Worm (Caenorhabditis elegans) whole organism, L4 larva: ENCODE results near the gene best-15.

Experiments
- D1046.2 ChIP-seq: fragments of 200-800 bp; sonication (Bioruptor generic); IDR thresholded peaks from 2 replicates; pipeline ENCODE4 v1.3.6; 2022; ENCODE audit warnings: missing genetic modification characterization, missing compliant biosample characterization
- F26F4.8 ChIP-seq: fragments of 200-800 bp; sonication (Bioruptor generic); conservative IDR thresholded peaks from 2 replicates; pipeline ENCODE4 v1.3.6; 2022; ENCODE audit warnings: missing genetic modification characterization, missing compliant biosample characterization
- R02D3.7 ChIP-seq: fragments of 150-350 bp; sonication (generic microtip); optimal IDR thresholded peaks from 3 replicates; lab custom pipeline; 2014; ENCODE audit warnings: missing biosample characterization, missing genetic modification characterization
- T20F7.1 ChIP-seq: fragments of 200-800 bp; sonication (Bioruptor generic); optimal IDR thresholded peaks from 2 replicates; lab custom pipeline; 2018; ENCODE audit warnings: mild to moderate bottlenecking, missing genetic modification characterization, missing compliant biosample characterization
- T26A8.4 ChIP-seq: fragments of 200-800 bp; sonication (Bioruptor generic); IDR thresholded peaks from 2 replicates; pipeline ENCODE4 v1.3.6; 2022; ENCODE audit warnings: missing genetic modification characterization, missing compliant biosample characterization
- Y48G9A.11 ChIP-seq: fragments of 200-800 bp; sonication (Bioruptor generic); IDR thresholded peaks from 2 replicates; pipeline ENCODE4 v1.3.6; 2022; ENCODE audit warnings: missing genetic modification reagents, missing genetic modification characterization, missing compliant biosample characterization
- Y5F2A.4 ChIP-seq: fragments of 200-800 bp; sonication (Bioruptor generic); optimal IDR thresholded peaks from 2 replicates; lab custom pipeline; 2018; ENCODE audit warnings: mild to moderate bottlenecking, missing genetic modification characterization, missing compliant biosample characterization
- Y75B8A.6 ChIP-seq: fragments of 200-800 bp; sonication (Bioruptor generic); IDR thresholded peaks from 2 replicates; pipeline ENCODE4 v1.3.6; 2022; ENCODE audit warnings: missing genetic modification reagents, missing genetic modification characterization, missing compliant biosample characterization
- ZK337.2 ChIP-seq: fragments of 200-800 bp; sonication (Bioruptor generic); IDR thresholded peaks from 2 replicates; pipeline ENCODE4 v1.3.6; 2022; ENCODE audit warnings: missing genetic modification reagents, missing genetic modification characterization, missing compliant biosample characterization
- ama-1 ChIP-seq: fragments of 150-350 bp; optimal IDR thresholded peaks from 2 replicates; lab custom pipeline; 2014; ENCODE audit warnings: inconsistent platforms, mixed read lengths
- arid-1 ChIP-seq: fragments of 200-800 bp; sonication (Bioruptor generic); conservative IDR thresholded peaks from 2 replicates; pipeline ENCODE4 v1.3.6; 2022; ENCODE audit warnings: missing genetic modification reagents, missing genetic modification characterization, missing compliant biosample characterization
- attf-4 ChIP-seq: sonication (generic microtip); optimal IDR thresholded peaks from 3 replicates; lab custom pipeline; 2017; ENCODE audit warnings: missing biosample characterization, missing genetic modification characterization
- ceh-82 ChIP-seq: sonication (generic microtip); optimal IDR thresholded peaks from 2 replicates; lab custom pipeline; 2017; ENCODE audit warnings: missing biosample characterization, missing genetic modification characterization
- ctbp-1 ChIP-seq: fragments of 200-800 bp; sonication (Bioruptor generic); IDR thresholded peaks from 2 replicates; pipeline ENCODE4 v1.3.6; 2022; ENCODE audit warnings: missing genetic modification reagents, missing genetic modification characterization, missing compliant biosample characterization
- daf-12 ChIP-seq: fragments of 150-350 bp; optimal IDR thresholded peaks from 2 replicates; lab custom pipeline; 2014; ENCODE audit warnings: missing biosample characterization, missing genetic modification reagents, missing genetic modification characterization
- dpl-1 ChIP-seq: fragments of 150-350 bp; optimal IDR thresholded peaks from 2 replicates; lab custom pipeline; 2014; ENCODE audit warnings: missing biosample characterization, missing genetic modification reagents, missing genetic modification characterization
- duxl-1 ChIP-seq: sonication (generic microtip); optimal IDR thresholded peaks from 2 replicates; lab custom pipeline; 2016; ENCODE audit warnings: mild to moderate bottlenecking, missing genetic modification characterization, moderate library complexity, missing compliant biosample characterization; ENCODE audit not compliant: poor library complexity
- egl-27 ChIP-seq: sonication (generic microtip); optimal IDR thresholded peaks from 3 replicates; lab custom pipeline; 2017; ENCODE audit warnings: missing biosample characterization, missing genetic modification reagents, missing genetic modification characterization
- egl-43 ChIP-seq: fragments of 200-800 bp; sonication (Bioruptor generic); IDR thresholded peaks from 2 replicates; pipeline ENCODE4 v1.3.6; 2022; ENCODE audit warnings: missing genetic modification reagents, missing genetic modification characterization, missing compliant biosample characterization
- fos-1 ChIP-seq: fragments of 150-350 bp; optimal IDR thresholded peaks from 2 replicates; lab custom pipeline; 2014; ENCODE audit warnings: missing biosample characterization, missing genetic modification characterization
- gei-8 ChIP-seq: fragments of 200-800 bp; sonication (Bioruptor generic); optimal IDR thresholded peaks from 2 replicates; lab custom pipeline; 2018; ENCODE audit warnings: mild to moderate bottlenecking, missing genetic modification characterization, missing compliant biosample characterization
- hif-1 ChIP-seq, 2 experiments: sonication (generic microtip); optimal IDR thresholded peaks; 2 replicates each; lab custom pipeline; 2016 to 2017; ENCODE audit warnings: missing compliant biosample characterization in 2 of 2, missing genetic modification characterization in 2 of 2, missing genetic modification reagents in 2 of 2, missing genotype in 2 of 2, mild to moderate bottlenecking in 1 of 2
- hlh-11 ChIP-seq: fragments of 200-800 bp; sonication (Bioruptor generic); optimal IDR thresholded peaks from 2 replicates; lab custom pipeline; 2018; ENCODE audit warnings: mild to moderate bottlenecking, missing genetic modification characterization, missing compliant biosample characterization
- hmg-1.1 ChIP-seq: fragments of 200-800 bp; sonication (Bioruptor generic); IDR thresholded peaks from 2 replicates; pipeline ENCODE4 v1.3.6; 2022; ENCODE audit warnings: missing genetic modification reagents, missing genetic modification characterization, missing compliant biosample characterization
- lim-7 ChIP-seq: fragments of 200-800 bp; sonication (Bioruptor generic); IDR thresholded peaks from 2 replicates; pipeline ENCODE4 v1.3.6; 2022; ENCODE audit warnings: missing genetic modification characterization, missing compliant biosample characterization
- lin-1 ChIP-seq: fragments of 200-800 bp; sonication (Bioruptor generic); IDR thresholded peaks from 2 replicates; pipeline ENCODE4 v1.3.6; 2022; ENCODE audit warnings: missing genetic modification reagents, missing genetic modification characterization, missing compliant biosample characterization
- lin-13 ChIP-seq: fragments of 150-350 bp; optimal IDR thresholded peaks from 2 replicates; lab custom pipeline; 2014; ENCODE audit warnings: missing biosample characterization, missing genetic modification reagents, missing genetic modification characterization
- lin-38 ChIP-seq: fragments of 200-800 bp; sonication (Bioruptor generic); IDR thresholded peaks from 2 replicates; pipeline ENCODE4 v1.3.6; 2022; ENCODE audit warnings: missing genetic modification reagents, missing genetic modification characterization, missing compliant biosample characterization
- lin-39 ChIP-seq: fragments of 150-350 bp; optimal IDR thresholded peaks from 2 replicates; lab custom pipeline; 2014; ENCODE audit warnings: missing biosample characterization, missing genetic modification reagents, missing genetic modification characterization
- lir-3 ChIP-seq: sonication (generic microtip); optimal IDR thresholded peaks from 2 replicates; lab custom pipeline; 2016; ENCODE audit warnings: mild to moderate bottlenecking, missing genetic modification characterization, missing compliant biosample characterization
- lsy-2 ChIP-seq, 2 experiments: fragments of 150-350 bp in 1 of 2; sonication (generic microtip) in 1 of 2; optimal IDR thresholded peaks; 2 replicates each; lab custom pipeline; 2014 to 2017; ENCODE audit warnings: missing biosample characterization in 2 of 2, missing genetic modification characterization in 2 of 2
- madf-5 ChIP-seq, 2 experiments: fragments of 200-800 bp; sonication (Bioruptor generic); IDR thresholded peaks; 2 replicates each; pipeline ENCODE4 v1.3.6; 2022; ENCODE audit warnings: missing compliant biosample characterization in 2 of 2, missing genetic modification characterization in 2 of 2
- mdt-29 ChIP-seq: fragments of 200-800 bp; sonication (Bioruptor generic); IDR thresholded peaks from 2 replicates; pipeline ENCODE4 v1.3.6; 2022; ENCODE audit warnings: missing genetic modification reagents, missing genetic modification characterization, missing compliant biosample characterization
- mep-1 ChIP-seq: fragments of 150-350 bp; sonication (generic microtip); optimal IDR thresholded peaks from 3 replicates; lab custom pipeline; 2014; ENCODE audit warnings: missing biosample characterization, missing genetic modification characterization
- mes-2 ChIP-seq: sonication (generic microtip); optimal IDR thresholded peaks from 2 replicates; lab custom pipeline; 2016; ENCODE audit warnings: missing genotype, mild to moderate bottlenecking, missing genetic modification characterization, missing compliant biosample characterization; ENCODE audit not compliant: poor library complexity, severe bottlenecking
- mxl-2 ChIP-seq: fragments of 200-800 bp; sonication (Bioruptor generic); conservative IDR thresholded peaks from 2 replicates; pipeline ENCODE4 v1.3.6; 2022; ENCODE audit warnings: missing genetic modification reagents, missing genetic modification characterization, missing compliant biosample characterization
- nhr-76 ChIP-seq: fragments of 150-350 bp; optimal IDR thresholded peaks from 2 replicates; lab custom pipeline; 2014; ENCODE audit warnings: missing biosample characterization, missing genetic modification characterization
- nhr-77 ChIP-seq: fragments of 150-350 bp; optimal IDR thresholded peaks from 2 replicates; lab custom pipeline; 2014; ENCODE audit warnings: missing biosample characterization, missing genetic modification characterization
- skn-1 ChIP-seq: fragments of 150-350 bp; optimal IDR thresholded peaks from 2 replicates; lab custom pipeline; 2014; ENCODE audit warnings: missing biosample characterization, missing genetic modification characterization
- snpc-4 ChIP-seq: fragments of 150-350 bp; optimal IDR thresholded peaks from 2 replicates; lab custom pipeline; 2014; ENCODE audit warnings: missing biosample characterization, missing genetic modification characterization
- unc-62 ChIP-seq, 3 experiments: fragments of 150-350 bp in 1 of 3; sonication (generic microtip); optimal IDR thresholded peaks in 2 of 3; peaks in 1 of 3; 1 replicate in 1 of 3; 2 replicates in 2 of 3; lab custom pipeline; 2014 to 2017; ENCODE audit warnings: missing biosample characterization in 3 of 3, missing genetic modification characterization in 3 of 3, missing genetic modification reagents in 3 of 3, missing genotype in 1 of 3
- zfp-3 ChIP-seq: fragments of 200-800 bp; sonication (Bioruptor generic); conservative IDR thresholded peaks from 2 replicates; pipeline ENCODE4 v1.3.6; 2022; ENCODE audit warnings: missing genetic modification reagents, missing genetic modification characterization, missing compliant biosample characterization
- zip-2 ChIP-seq: fragments of 150-350 bp; optimal IDR thresholded peaks from 2 replicates; lab custom pipeline; 2014; ENCODE audit warnings: missing biosample characterization, missing genetic modification characterization
- ztf-7 ChIP-seq: fragments of 150-350 bp; optimal IDR thresholded peaks from 2 replicates; lab custom pipeline; 2014; ENCODE audit warnings: missing biosample characterization, missing genetic modification characterization

best-15 gene

DNA sequence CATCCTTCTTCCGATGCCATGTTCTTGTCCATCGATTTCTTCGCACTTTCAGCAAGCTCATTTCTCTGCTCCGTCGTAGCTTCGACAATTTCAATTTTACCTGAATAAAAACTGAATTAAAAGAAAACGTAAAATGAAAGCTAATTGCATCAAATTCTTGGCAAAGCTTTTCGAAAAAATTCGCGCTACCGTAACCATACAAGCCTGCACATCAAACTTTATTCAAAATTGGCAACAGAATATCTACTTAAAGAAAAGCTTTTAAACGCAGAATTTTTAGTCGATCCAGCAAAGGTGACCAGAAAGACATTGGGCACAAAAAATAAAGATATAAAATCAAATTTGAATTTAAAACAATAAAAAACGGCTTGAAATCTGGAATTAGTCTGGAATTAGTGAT is 10.2 kb upstream of the best-15 start (continued):
- TF ChIP-seq nhr-76 (tag; lab: Kevin White, UChicago) (no peak), madf-5 (GFP tag; IDR thresholded peaks at IDR 0.05; lab: Robert Waterston, UW) (no peak), ceh-82 (tag; lab: Kevin White, UChicago) (no peak), zfp-3 (no peak), gei-8 (GFP tag; lab: Kevin White, UChicago) (no peak), ctbp-1 (GFP tag; lab: Robert Waterston, UW) (no peak), attf-4 (tag; lab: Kevin White, UChicago) (no peak), lsy-2 (tag; optimal IDR thresholded peaks at IDR 0.05; lab: Kevin White, UChicago) (peak in 1 of 2 experiments; percentile 23), lin-13 (GFP tag; lab: Kevin White, UChicago) (no peak), skn-1 (tag; lab: Kevin White, UChicago) (no peak), fos-1 (no peak), lin-1 (GFP tag; lab: Robert Waterston, UW) (no peak), hif-1 (tag; optimal IDR thresholded peaks at IDR 0.05; lab: Kevin White, UChicago) (no peak), ztf-7 (tag; lab: Kevin White, UChicago) (no peak), egl-43 (GFP tag; lab: Robert Waterston, UW) (no peak), nhr-77 (tag; lab: Kevin White, UChicago) (no peak), mxl-2 (GFP tag; lab: Robert Waterston, UW) (no peak), egl-27 (tag; lab: Kevin White, UChicago) (no peak), snpc-4 (tag; lab: Kevin White, UChicago) (no peak), ama-1 (lab: Kevin White, UChicago) (no peak), Y48G9A.11 (peak; percentile 29; the same call in 1 of the 2 replicates), T26A8.4 (GFP tag; lab: Robert Waterston, UW) (no peak), daf-12 (tag; lab: Kevin White, UChicago) (no peak), lir-3 (tag; lab: Kevin White, UChicago) (no peak), hmg-1.1 (GFP tag; lab: Robert Waterston, UW) (no peak), mep-1 (tag; lab: Kevin White, UChicago) (no peak), lin-38 (GFP tag; lab: Robert Waterston, UW) (0 out of 2 replicates have a peak, but pooled peaks have one; percentile 22), unc-62 (GFP tag; optimal IDR thresholded peaks at IDR 0.05 in 1 of 2; lab: Kevin White, UChicago) (peak in 1 of 2 experiments; percentile 3), unc-62 (tag; optimal IDR thresholded peaks at IDR 0.05; lab: Kevin White, UChicago) (no peak), arid-1 (GFP tag; lab: Robert Waterston, UW) (0 out of 2 replicates have a peak, but pooled peaks have one; percentile 33), zip-2 (tag; lab: Kevin White, UChicago) (no peak), F26F4.8 (GFP tag; lab: Robert Waterston, UW) (no peak), duxl-1 (tag; lab: Kevin White, UChicago) (no peak), dpl-1 (GFP tag; lab: Kevin White, UChicago) (no peak), Y5F2A.4 (GFP tag; lab: Kevin White, UChicago) (no peak), R02D3.7 (tag; lab: Kevin White, UChicago) (no peak), mes-2 (tag; lab: Kevin White, UChicago) (no peak), T20F7.1 (GFP tag; lab: Kevin White, UChicago) (no peak), lim-7 (GFP tag; lab: Robert Waterston, UW) (0 out of 2 replicates have a peak, but pooled peaks have one; percentile 42), Y75B8A.6 (0 out of 2 replicates have a peak, but pooled peaks have one; percentile 26), mdt-29 (GFP tag; lab: Robert Waterston, UW) (no peak), D1046.2 (GFP tag; lab: Robert Waterston, UW) (no peak), ZK337.2 (GFP tag; lab: Robert Waterston, UW) (no peak), hlh-11 (no peak), lin-39 (tag; lab: Kevin White, UChicago) (no peak)
